Fruit fly (Drosophila melanogaster): ENCODE measurements around the gene Mipp1.
A peak's percentile ranks its signal among the peaks of the same experiment; 100 is the strongest.

The Mipp1 gene

dm6 chr3L:16582678-16583315 is 9.7 kb upstream of the Mipp1 start, which contains the start of gene Rpn12 (continued):
- peak; percentile 61 for TF ChIP-seq CG13424 (tag; optimal IDR thresholded peaks at IDR 0.05)
- TF ChIP-seq CG3726 (GFP tag; IDR thresholded peaks at IDR 0.05), result no peak
- TF ChIP-seq ind (GFP tag; optimal IDR thresholded peaks at IDR 0.05), result peak; percentile 37
- peak; percentile 72; the same call in 1 of the 2 replicates for TF ChIP-seq CG2129 (GFP tag; IDR thresholded peaks at IDR 0.05; ENCODE audit: partially characterized antibody)
- peak; percentile 15 for TF ChIP-seq HLH54F (GFP tag; optimal IDR thresholded peaks at IDR 0.05)
- no peak for TF ChIP-seq CG6854 (GFP tag; optimal IDR thresholded peaks at IDR 0.05)
- TF ChIP-seq Adf1 (GFP tag; IDR thresholded peaks at IDR 0.05), result no peak
- TF ChIP-seq CG2202 (tag; optimal IDR thresholded peaks at IDR 0.05), result no peak
- no peak for TF ChIP-seq gsb (GFP tag; IDR thresholded peaks at IDR 0.05)
- no peak for TF ChIP-seq nom (GFP tag; optimal IDR thresholded peaks at IDR 0.05)
- TF ChIP-seq ac (GFP tag; optimal IDR thresholded peaks at IDR 0.05), result no peak
- TF ChIP-seq CG43689 (GFP tag; IDR thresholded peaks at IDR 0.05), result no peak
- TF ChIP-seq CG3163 (GFP tag; optimal IDR thresholded peaks at IDR 0.05), result no peak
- no peak for TF ChIP-seq CG11723 (GFP tag; optimal IDR thresholded peaks at IDR 0.05)
- no peak for TF ChIP-seq TFAM (GFP tag; optimal IDR thresholded peaks at IDR 0.05)
- TF ChIP-seq Chrac-16 (GFP tag; optimal IDR thresholded peaks at IDR 0.05), result peak; percentile 33
- TF ChIP-seq Asciz (GFP tag; optimal IDR thresholded peaks at IDR 0.05), result no peak
- peak; percentile 47 for TF ChIP-seq CG15269 (tag; optimal IDR thresholded peaks at IDR 0.05)
- peak; percentile 70 for TF ChIP-seq CG3995 (GFP tag; optimal IDR thresholded peaks at IDR 0.05)
- no peak for TF ChIP-seq CG10274 (GFP tag; optimal IDR thresholded peaks at IDR 0.05)
- TF ChIP-seq CHES-1-like (GFP tag; optimal IDR thresholded peaks at IDR 0.05), result peak; percentile 36
- no peak for TF ChIP-seq disco-r (GFP tag; optimal IDR thresholded peaks at IDR 0.05)
- no peak for TF ChIP-seq Abd-B (GFP tag; optimal IDR thresholded peaks at IDR 0.05)
- peak; percentile 65 for TF ChIP-seq CG2120 (GFP tag; optimal IDR thresholded peaks at IDR 0.05)
- peak; percentile 35 for TF ChIP-seq Xbp1 (GFP tag; optimal IDR thresholded peaks at IDR 0.05)
- TF ChIP-seq Six4 (GFP tag; optimal IDR thresholded peaks at IDR 0.05), result no peak
- no peak for TF ChIP-seq CG5180 (GFP tag; optimal IDR thresholded peaks at IDR 0.05)
- TF ChIP-seq CG6791 (GFP tag; IDR thresholded peaks at IDR 0.05; ENCODE audit: partially characterized antibody), result peak; percentile 85
- no peak for TF ChIP-seq CG34376 (GFP tag; optimal IDR thresholded peaks at IDR 0.05)
- no peak for TF ChIP-seq CG14441 (GFP tag; IDR thresholded peaks at IDR 0.05)
- peak; percentile 37 for TF ChIP-seq slp2 (GFP tag; optimal IDR thresholded peaks at IDR 0.05)
- no peak for TF ChIP-seq emc (GFP tag; optimal IDR thresholded peaks at IDR 0.05)
- TF ChIP-seq sens (GFP tag), result peak; percentile 93
- TF ChIP-seq Dp (GFP tag; optimal IDR thresholded peaks at IDR 0.05), result peak; percentile 28
- TF ChIP-seq CG7839 (tag; optimal IDR thresholded peaks at IDR 0.05), result peak; percentile 17
- TF ChIP-seq lov (optimal IDR thresholded peaks at IDR 0.05), result no peak
- no peak for TF ChIP-seq lov (GFP tag; IDR thresholded peaks at IDR 0.05)
- peak; percentile 76 for TF ChIP-seq Med (GFP tag)
- no peak for TF ChIP-seq tgo (GFP tag; IDR thresholded peaks at IDR 0.05)
- peak; percentile 79 for TF ChIP-seq BEAF-32 (GFP tag; optimal IDR thresholded peaks at IDR 0.05)
- peak; percentile 3 for TF ChIP-seq CG7556 (GFP tag; optimal IDR thresholded peaks at IDR 0.05)
- TF ChIP-seq insv (GFP tag; optimal IDR thresholded peaks at IDR 0.05), result no peak
- peak; percentile 60 for TF ChIP-seq CG13296 (GFP tag; optimal IDR thresholded peaks at IDR 0.05)
- TF ChIP-seq bab2 (GFP tag; optimal IDR thresholded peaks at IDR 0.05), result peak; percentile 17
- no peak for TF ChIP-seq CG10431 (GFP tag; optimal IDR thresholded peaks at IDR 0.05)
- TF ChIP-seq Tbp (GFP tag; optimal IDR thresholded peaks at IDR 0.05), result no peak
- TF ChIP-seq pho (GFP tag; optimal IDR thresholded peaks at IDR 0.05), result peak; percentile 48
- TF ChIP-seq B-H2 (GFP tag; optimal IDR thresholded peaks at IDR 0.05), result peak; percentile 34
- TF ChIP-seq repo (GFP tag; optimal IDR thresholded peaks at IDR 0.05), result no peak
- no peak for TF ChIP-seq CG6813 (GFP tag; optimal IDR thresholded peaks at IDR 0.05)
- no peak for TF ChIP-seq tap (tag; optimal IDR thresholded peaks at IDR 0.05)
